Fruit fly (Drosophila melanogaster) whole organism: Measurements from ENCODE around the gene Atat.

Source experiments
- CG8478 ChIP-seq: fragments of >200 bp; optimal IDR thresholded peaks from 2 replicates; lab custom pipeline; 2018; ENCODE audit warnings: inconsistent platforms
- Dll ChIP-seq: fragments of >200 bp; optimal IDR thresholded peaks from 2 replicates; lab custom pipeline; 2017
- pan ChIP-seq: fragments of >200 bp; optimal IDR thresholded peaks from 2 replicates; lab custom pipeline; 2017
- psq ChIP-seq: fragments of >200 bp; optimal IDR thresholded peaks from 2 replicates; lab custom pipeline; 2017
- usp ChIP-seq: fragments of >200 bp; optimal IDR thresholded peaks from 2 replicates; lab custom pipeline; 2017; ENCODE audit warnings: missing biosample characterization, missing genetic modification characterization, mixed read lengths

dm6 chr3L:9375130-9375529 is 51.4 kb downstream of the Atat start, which contains the start of gene CG4461:
- TF ChIP-seq usp (no peak), psq (no peak), pan (no peak), CG8478 (lab: Kevin White, UChicago) (no peak), Dll (no peak)
